Worm (Caenorhabditis elegans): ENCODE measurements around the gene gst-31.

The gst-31 gene

ce11 chrII:15174915-15175548 lies at the start of gene gst-31:
TSS of gene gst-31 (minus strand) at chrII:15174965.
- TF ChIP-seq ref-1 (GFP tag; conservative IDR thresholded peaks at IDR 0.05) (no peak), ztf-29 (GFP tag; IDR thresholded peaks at IDR 0.05) (no peak), med-1 (GFP tag; optimal IDR thresholded peaks at IDR 0.05; ENCODE audit: insufficient read depth) (no peak), flt-1 (GFP tag; IDR thresholded peaks at IDR 0.05) (no peak), tab-1 (GFP tag; IDR thresholded peaks at IDR 0.05) (no peak), klf-2 (GFP tag; conservative IDR thresholded peaks at IDR 0.05) (no peak), cog-1 (tag; optimal IDR thresholded peaks at IDR 0.05) (no peak), T22C8.4 (GFP tag; IDR thresholded peaks at IDR 0.05) (no peak), ztf-23 (GFP tag; IDR thresholded peaks at IDR 0.05) (no peak)

DNA sequence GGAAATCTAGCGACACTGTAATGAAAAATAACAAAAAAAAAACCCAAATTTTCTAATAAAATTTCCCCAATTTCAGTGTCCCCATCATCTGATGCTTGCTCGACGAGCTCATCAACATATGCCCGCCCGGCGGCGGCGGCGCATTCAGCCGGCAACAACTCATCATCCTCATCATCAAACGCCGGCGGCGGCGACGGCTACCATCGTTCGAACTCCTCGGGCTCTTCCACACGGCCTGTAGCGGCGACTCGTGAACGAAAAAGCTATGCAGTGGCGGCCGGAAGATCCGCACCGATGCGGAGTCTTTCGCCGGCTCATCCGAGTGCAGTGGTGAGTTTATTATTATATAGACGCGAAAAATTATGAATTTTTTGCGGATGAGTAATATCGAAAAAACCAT lies 45.4 kb upstream of the gst-31 start:
- TF ChIP-seq T22C8.4 (GFP tag; IDR thresholded peaks at IDR 0.05) = no peak
- TF ChIP-seq ztf-29 (GFP tag; IDR thresholded peaks at IDR 0.05) = no peak
- no peak for TF ChIP-seq flt-1 (GFP tag; IDR thresholded peaks at IDR 0.05)
- no peak for TF ChIP-seq ref-1 (GFP tag; conservative IDR thresholded peaks at IDR 0.05)
- no peak for TF ChIP-seq klf-2 (GFP tag; conservative IDR thresholded peaks at IDR 0.05)
- no peak for TF ChIP-seq med-1 (GFP tag; optimal IDR thresholded peaks at IDR 0.05; ENCODE audit: insufficient read depth)
- TF ChIP-seq cog-1 (tag; optimal IDR thresholded peaks at IDR 0.05) = no peak

ce11 chrII:15219033-15219432 lies 44.3 kb upstream of the gst-31 start:
- TF ChIP-seq flt-1 (GFP tag; IDR thresholded peaks at IDR 0.05) (no peak), ztf-23 (GFP tag; IDR thresholded peaks at IDR 0.05) (no peak), cog-1 (tag; optimal IDR thresholded peaks at IDR 0.05) (no peak), ztf-29 (GFP tag; IDR thresholded peaks at IDR 0.05) (no peak), tab-1 (GFP tag; IDR thresholded peaks at IDR 0.05) (no peak), ref-1 (GFP tag; conservative IDR thresholded peaks at IDR 0.05) (no peak), T22C8.4 (GFP tag; IDR thresholded peaks at IDR 0.05) (no peak), klf-2 (GFP tag; conservative IDR thresholded peaks at IDR 0.05) (no peak), med-1 (GFP tag; optimal IDR thresholded peaks at IDR 0.05; ENCODE audit: insufficient read depth) (no peak)

- no peak for TF ChIP-seq cog-1 (tag; optimal IDR thresholded peaks at IDR 0.05)
- TF ChIP-seq tab-1 (GFP tag; IDR thresholded peaks at IDR 0.05) = no peak
- no peak for TF ChIP-seq flt-1 (GFP tag; IDR thresholded peaks at IDR 0.05)
- TF ChIP-seq T22C8.4 (GFP tag; IDR thresholded peaks at IDR 0.05) = no peak
- TF ChIP-seq med-1 (GFP tag; optimal IDR thresholded peaks at IDR 0.05; ENCODE audit: insufficient read depth) = no peak
- no peak for TF ChIP-seq ref-1 (GFP tag; conservative IDR thresholded peaks at IDR 0.05)
- no peak for TF ChIP-seq klf-2 (GFP tag; conservative IDR thresholded peaks at IDR 0.05)
- TF ChIP-seq ztf-29 (GFP tag; IDR thresholded peaks at IDR 0.05) = no peak
- TF ChIP-seq ztf-23 (GFP tag; IDR thresholded peaks at IDR 0.05) = no peak
Measured at ce11 chrII:15218609-15219008, 43.8 kb upstream of the gst-31 start.

DNA sequence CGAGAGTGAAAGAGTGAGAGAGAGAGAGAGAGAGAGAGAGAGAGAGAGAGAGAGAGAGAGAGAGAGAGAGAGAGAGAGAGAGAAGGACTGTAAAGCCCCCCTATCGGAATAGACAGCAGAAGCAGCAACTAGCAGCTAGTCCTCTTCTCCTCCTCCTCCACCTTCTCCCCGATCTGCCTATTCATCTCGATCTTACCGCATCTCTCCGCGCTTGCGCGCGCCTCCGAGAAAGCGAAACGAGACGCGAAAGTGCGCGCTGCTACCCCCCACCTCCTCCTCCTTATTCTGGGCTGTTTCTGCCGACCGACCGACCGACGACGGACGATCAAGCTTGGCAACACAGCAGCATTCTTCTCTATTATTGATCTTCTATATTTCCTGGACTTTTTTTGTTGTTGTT lies 43.2 kb upstream of the gst-31 start:
- TF ChIP-seq ref-1 (GFP tag; conservative IDR thresholded peaks at IDR 0.05) = no peak
- 0 out of 2 replicates have a peak, but pooled peaks have one; percentile 34 for TF ChIP-seq tab-1 (GFP tag; IDR thresholded peaks at IDR 0.05)
- TF ChIP-seq med-1 (GFP tag; optimal IDR thresholded peaks at IDR 0.05; ENCODE audit: insufficient read depth) = no peak
- no peak for TF ChIP-seq ztf-23 (GFP tag; IDR thresholded peaks at IDR 0.05)
- TF ChIP-seq flt-1 (GFP tag; IDR thresholded peaks at IDR 0.05) = 0 out of 2 replicates have a peak, but pooled peaks have one; percentile 31

DNA sequence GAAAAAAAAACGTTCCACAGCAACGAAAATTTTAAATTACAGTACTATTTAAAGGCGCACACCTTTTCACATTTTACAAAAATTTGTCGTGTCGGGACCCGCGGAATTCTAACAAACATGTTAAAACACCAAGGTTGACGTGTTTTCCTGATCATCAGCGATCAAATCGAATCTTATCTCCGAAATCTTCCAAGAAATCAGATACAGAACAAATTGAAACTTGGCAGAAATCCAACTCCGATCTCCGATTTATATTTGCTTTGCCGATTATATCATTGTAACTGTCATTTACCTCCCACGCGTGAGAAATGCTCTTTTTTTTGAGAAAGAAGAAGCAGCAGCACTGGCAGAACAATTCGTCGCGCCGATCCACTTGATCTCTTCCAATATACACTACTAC lies 39.0 kb upstream of the gst-31 start:
- TF ChIP-seq ztf-29 (GFP tag; IDR thresholded peaks at IDR 0.05) = no peak
- TF ChIP-seq T22C8.4 (GFP tag; IDR thresholded peaks at IDR 0.05) = no peak
- TF ChIP-seq flt-1 (GFP tag; IDR thresholded peaks at IDR 0.05) = no peak
- TF ChIP-seq tab-1 (GFP tag; IDR thresholded peaks at IDR 0.05) = no peak
- no peak for TF ChIP-seq klf-2 (GFP tag; conservative IDR thresholded peaks at IDR 0.05)
- TF ChIP-seq med-1 (GFP tag; optimal IDR thresholded peaks at IDR 0.05; ENCODE audit: insufficient read depth) = no peak
- no peak for TF ChIP-seq cog-1 (tag; optimal IDR thresholded peaks at IDR 0.05)
- TF ChIP-seq ref-1 (GFP tag; conservative IDR thresholded peaks at IDR 0.05) = no peak
- TF ChIP-seq ztf-23 (GFP tag; IDR thresholded peaks at IDR 0.05) = no peak

DNA sequence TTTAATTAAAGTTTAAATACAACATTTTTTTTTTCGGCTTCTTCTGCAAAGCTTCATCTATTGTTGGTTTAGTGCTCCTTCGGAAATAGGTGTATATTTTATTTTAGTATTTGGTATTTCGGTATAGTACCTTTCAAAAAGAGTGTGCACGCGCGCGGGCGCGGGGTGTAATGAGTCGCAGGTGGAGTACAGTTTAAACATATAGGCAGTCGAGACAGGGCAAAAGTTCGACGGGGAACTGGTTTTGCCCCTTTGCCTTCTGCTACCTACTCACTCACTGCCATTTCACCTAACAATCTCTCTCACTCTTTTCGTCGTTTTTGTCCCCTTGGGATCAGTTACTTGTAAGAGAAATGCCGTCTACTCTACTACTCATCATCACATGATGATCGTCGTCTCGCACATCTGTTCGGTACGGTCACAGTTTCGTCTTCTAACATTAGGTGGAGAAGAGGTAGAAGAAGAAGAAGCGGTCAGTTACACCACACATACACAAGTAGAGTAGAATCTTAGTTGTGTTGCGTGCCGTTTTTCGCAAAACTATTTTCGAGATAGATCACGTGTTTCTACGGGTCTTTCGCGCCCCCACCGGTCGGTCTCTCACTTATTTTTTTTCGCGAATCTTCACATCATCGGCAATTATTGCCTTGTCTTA lies 37.6 kb upstream of the gst-31 start:
- TF ChIP-seq ztf-29 (GFP tag; IDR thresholded peaks at IDR 0.05) = no peak
- no peak for TF ChIP-seq med-1 (GFP tag; optimal IDR thresholded peaks at IDR 0.05; ENCODE audit: insufficient read depth)
- peak; percentile 32; the same call in 1 of the 2 replicates for TF ChIP-seq ztf-23 (GFP tag; IDR thresholded peaks at IDR 0.05)

DNA sequence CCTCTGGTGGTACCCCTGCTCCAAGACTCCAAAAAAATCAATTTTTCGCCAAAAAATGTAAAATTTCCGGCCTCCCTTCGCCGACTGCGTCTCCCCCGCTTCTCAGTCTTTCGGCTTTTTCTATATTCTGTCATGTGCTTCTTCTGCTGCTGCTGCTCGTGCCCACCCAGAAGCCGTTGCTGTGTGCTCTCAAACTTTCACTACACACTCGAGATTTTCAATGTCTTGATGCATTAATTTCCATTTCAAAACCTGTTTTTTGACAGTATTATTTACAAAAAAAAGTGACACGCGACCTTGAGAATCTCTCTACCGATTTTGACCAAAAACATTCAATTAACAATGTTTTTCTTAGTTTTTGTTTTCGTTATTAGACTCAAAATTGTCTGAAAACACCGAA lies 34.5 kb upstream of the gst-31 start:
- TF ChIP-seq ztf-23 (GFP tag; IDR thresholded peaks at IDR 0.05) (no peak), klf-2 (GFP tag; conservative IDR thresholded peaks at IDR 0.05) (no peak), cog-1 (tag; optimal IDR thresholded peaks at IDR 0.05) (no peak), tab-1 (GFP tag; IDR thresholded peaks at IDR 0.05) (no peak), flt-1 (GFP tag; IDR thresholded peaks at IDR 0.05) (no peak), T22C8.4 (GFP tag; IDR thresholded peaks at IDR 0.05) (no peak), ref-1 (GFP tag; conservative IDR thresholded peaks at IDR 0.05) (no peak), ztf-29 (GFP tag; IDR thresholded peaks at IDR 0.05) (no peak)

DNA sequence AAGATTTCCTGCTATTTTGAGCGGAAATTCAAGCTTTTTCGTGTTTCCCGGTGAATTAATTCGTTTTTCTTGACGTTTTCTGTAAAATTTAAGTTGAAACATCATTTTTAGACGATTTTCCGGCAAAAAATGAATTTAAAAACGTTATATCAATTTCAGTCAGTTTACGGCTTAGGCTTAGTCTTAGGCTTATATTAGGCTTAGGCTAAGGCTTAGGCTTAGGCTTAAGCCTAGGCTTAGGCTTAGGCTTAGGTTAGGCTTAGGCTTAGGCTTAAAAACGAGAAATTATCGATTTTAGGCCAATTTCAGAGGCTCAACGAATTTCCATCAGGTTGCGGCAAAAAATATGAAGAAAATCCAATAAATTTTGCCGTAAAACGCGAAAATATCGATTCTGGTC lies 34.1 kb upstream of the gst-31 start:
- no peak for TF ChIP-seq T22C8.4 (GFP tag; IDR thresholded peaks at IDR 0.05)
- TF ChIP-seq ztf-29 (GFP tag; IDR thresholded peaks at IDR 0.05) = peak; percentile 66; the same call in 1 of the 2 replicates

DNA sequence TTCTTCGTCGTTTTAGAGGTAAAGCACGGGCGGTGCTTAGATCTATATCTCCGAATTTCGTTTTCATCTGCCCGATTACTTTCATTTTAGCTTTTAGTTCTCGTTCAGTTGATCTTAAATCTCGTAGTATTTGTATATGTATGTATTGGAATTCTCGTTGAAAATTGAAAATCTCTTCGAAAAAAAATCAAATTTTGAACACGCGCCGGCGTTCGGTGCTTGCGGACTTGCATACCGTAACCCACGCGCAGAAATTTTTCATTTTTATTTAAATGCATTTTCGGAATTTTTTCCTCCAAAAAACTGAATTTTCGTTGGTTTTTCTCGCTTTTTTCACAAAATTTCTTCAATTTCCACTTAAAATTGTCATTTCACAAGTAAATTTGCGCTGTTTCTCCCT lies 33.4 kb upstream of the gst-31 start:
- no peak for TF ChIP-seq cog-1 (tag; optimal IDR thresholded peaks at IDR 0.05)
